Fruit fly (Drosophila melanogaster) whole organism, prepupa: Measurements from ENCODE around the gene CG42635.

ENCODE experiments used
- Blimp-1 ChIP-seq: fragments of 200-800 bp; sonication (Bioruptor generic); optimal IDR thresholded peaks from 3 replicates; lab custom pipeline; 2017; ENCODE audit warnings: missing biosample characterization, missing genetic modification characterization, mild to moderate bottlenecking, moderate library complexity, missing genetic modification reagents
- CG10631 ChIP-seq: fragments of 200-800 bp; sonication (Bioruptor generic); optimal IDR thresholded peaks from 2 replicates; lab custom pipeline; 2016; ENCODE audit warnings: missing biosample characterization, missing genetic modification characterization
- CG1621 ChIP-seq: fragments of 200-800 bp; sonication (Bioruptor generic); optimal IDR thresholded peaks from 3 replicates; lab custom pipeline; 2018; ENCODE audit warnings: missing biosample characterization, mild to moderate bottlenecking, missing genetic modification characterization
- CG16779 ChIP-seq: fragments of 200-800 bp; sonication (Bioruptor generic); optimal IDR thresholded peaks from 3 replicates; lab custom pipeline; 2017; ENCODE audit warnings: missing biosample characterization, mild to moderate bottlenecking, missing genetic modification characterization
- CG32006 ChIP-seq: fragments of 200-800 bp; sonication (Bioruptor generic); optimal IDR thresholded peaks from 3 replicates; lab custom pipeline; 2017; ENCODE audit warnings: missing biosample characterization, mild to moderate bottlenecking, missing genetic modification characterization
- CG34406 ChIP-seq: fragments of 200-800 bp; sonication (Bioruptor generic); optimal IDR thresholded peaks from 3 replicates; lab custom pipeline; 2016; ENCODE audit warnings: missing biosample characterization, missing genetic modification characterization
- CG3919 ChIP-seq: fragments of 200-800 bp; sonication (Bioruptor generic); optimal IDR thresholded peaks from 3 replicates; lab custom pipeline; 2016; ENCODE audit warnings: missing biosample characterization, missing genetic modification characterization
- CG6276 ChIP-seq: fragments of 200-800 bp; sonication (Bioruptor generic); optimal IDR thresholded peaks from 2 replicates; lab custom pipeline; 2017; ENCODE audit warnings: missing biosample characterization, mild to moderate bottlenecking, missing genetic modification characterization
- CG6808 ChIP-seq: fragments of 200-800 bp; sonication (Bioruptor generic); optimal IDR thresholded peaks from 3 replicates; lab custom pipeline; 2017; ENCODE audit warnings: missing biosample characterization, missing genetic modification characterization, mild to moderate bottlenecking, moderate library complexity, missing genetic modification reagents
- CG7368 ChIP-seq: fragments of 200-800 bp; sonication (Bioruptor generic); optimal IDR thresholded peaks from 3 replicates; lab custom pipeline; 2016; ENCODE audit warnings: missing biosample characterization, missing genetic modification characterization
- CG8319 ChIP-seq: fragments of 200-800 bp; sonication (Bioruptor generic); optimal IDR thresholded peaks from 3 replicates; lab custom pipeline; 2016; ENCODE audit warnings: missing biosample characterization, missing genetic modification characterization
- Ets21C ChIP-seq: fragments of 200-800 bp; sonication (Bioruptor generic); optimal IDR thresholded peaks from 3 replicates; lab custom pipeline; 2016; ENCODE audit warnings: missing biosample characterization, missing genetic modification characterization
- Ets96B ChIP-seq: fragments of 200-800 bp; optimal IDR thresholded peaks from 2 replicates; lab custom pipeline; 2019; ENCODE audit warnings: missing biosample characterization, mild to moderate bottlenecking, missing genetic modification characterization, moderate library complexity
- Hr4 ChIP-seq: fragments of 200-800 bp; sonication (Bioruptor generic); optimal IDR thresholded peaks from 3 replicates; lab custom pipeline; 2016; ENCODE audit warnings: missing biosample characterization, missing genetic modification characterization
- Lpt ChIP-seq: fragments of 200-800 bp; sonication (Bioruptor generic); optimal IDR thresholded peaks from 3 replicates; lab custom pipeline; 2016; ENCODE audit warnings: missing biosample characterization, missing genetic modification characterization
- Met ChIP-seq: fragments of 200-800 bp; sonication (Bioruptor generic); optimal IDR thresholded peaks from 3 replicates; lab custom pipeline; 2016; ENCODE audit warnings: missing biosample characterization, missing genetic modification characterization
- Smox ChIP-seq: fragments of 200-800 bp; sonication (Bioruptor generic); optimal IDR thresholded peaks from 3 replicates; lab custom pipeline; 2016; ENCODE audit warnings: missing biosample characterization, missing genetic modification characterization
- Sox102F ChIP-seq: fragments of 200-800 bp; sonication (Bioruptor generic); optimal IDR thresholded peaks from 2 replicates; lab custom pipeline; 2016; ENCODE audit warnings: missing biosample characterization, mild to moderate bottlenecking, missing genetic modification characterization
- achi ChIP-seq: fragments of 200-800 bp; sonication (Bioruptor generic); optimal IDR thresholded peaks from 3 replicates; lab custom pipeline; 2016; ENCODE audit warnings: missing biosample characterization, missing genetic modification characterization
- acj6 ChIP-seq: fragments of 200-800 bp; sonication (Bioruptor generic); optimal IDR thresholded peaks from 3 replicates; lab custom pipeline; 2016; ENCODE audit warnings: missing biosample characterization, missing genetic modification characterization
- cyc ChIP-seq: fragments of 200-800 bp; sonication (Bioruptor generic); optimal IDR thresholded peaks from 3 replicates; lab custom pipeline; 2016; ENCODE audit warnings: missing biosample characterization, missing genetic modification characterization
- dsx ChIP-seq: fragments of 200-800 bp; optimal IDR thresholded peaks from 3 replicates; lab custom pipeline; 2019; ENCODE audit warnings: missing biosample characterization, mild to moderate bottlenecking, missing genetic modification characterization, moderate library complexity; ENCODE audit not compliant: poor library complexity, severe bottlenecking
- fd59A ChIP-seq: fragments of 200-800 bp; sonication (Bioruptor generic); optimal IDR thresholded peaks from 2 replicates; lab custom pipeline; 2017; ENCODE audit warnings: missing biosample characterization, mild to moderate bottlenecking, missing genetic modification characterization, missing genetic modification reagents
- pdm3 ChIP-seq: fragments of 200-800 bp; sonication (Bioruptor generic); optimal IDR thresholded peaks from 3 replicates; lab custom pipeline; 2016; ENCODE audit warnings: missing biosample characterization, missing genetic modification characterization
- salr ChIP-seq, 2 experiments: fragments of 200-800 bp; sonication (Bioruptor generic); optimal IDR thresholded peaks; 3 replicates each; lab custom pipeline; 2016 to 2018; ENCODE audit warnings: missing biosample characterization in 2 of 2, missing genetic modification characterization in 2 of 2, mild to moderate bottlenecking in 1 of 2
- spab ChIP-seq: fragments of 200-800 bp; sonication (Bioruptor generic); optimal IDR thresholded peaks from 2 replicates; lab custom pipeline; 2017; ENCODE audit warnings: missing biosample characterization, mild to moderate bottlenecking, missing genetic modification characterization, missing genetic modification reagents
- ss ChIP-seq, 2 experiments: fragments of 200-800 bp; sonication (Bioruptor generic); optimal IDR thresholded peaks; 2 replicates in 1 of 2; 3 replicates in 1 of 2; lab custom pipeline; 2017 to 2018; ENCODE audit warnings: mild to moderate bottlenecking in 2 of 2, missing biosample characterization in 2 of 2, missing genetic modification characterization in 2 of 2, moderate library complexity in 1 of 2
- svp ChIP-seq: fragments of 200-800 bp; sonication (Bioruptor generic); peaks from one replicate; lab custom pipeline; 2016; ENCODE audit warnings: missing biosample characterization, missing genetic modification characterization
- topi ChIP-seq: fragments of 200-800 bp; sonication (Bioruptor generic); optimal IDR thresholded peaks from 3 replicates; lab custom pipeline; 2016; ENCODE audit warnings: missing biosample characterization, missing genetic modification characterization

The CG42635 gene

DNA sequence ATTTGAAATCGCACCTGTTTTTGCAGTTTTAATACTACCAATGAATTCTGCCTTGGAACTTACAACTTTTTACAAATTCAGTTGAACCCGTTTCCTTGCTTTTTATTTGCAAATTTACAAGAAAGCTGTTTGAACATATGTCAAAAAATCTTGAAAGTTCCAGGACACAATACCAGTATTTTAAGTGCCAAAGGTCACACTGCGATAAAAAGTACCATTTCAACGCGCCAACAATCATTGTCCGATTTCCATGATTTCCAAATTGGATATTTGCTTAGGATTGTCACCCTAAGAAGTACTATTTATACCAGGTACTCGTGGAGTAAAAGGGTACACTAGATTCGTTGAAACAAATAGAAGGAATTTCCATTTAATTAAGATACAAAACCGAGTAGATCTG lies 3.6 kb downstream of the CG42635 start, which contains the start of gene elfless:
Gene elfless, minus strand, starts transcription at position 101 of the 400 bp plus-strand sequence.
- TF ChIP-seq CG8319 (GFP tag; lab: Kevin White, UChicago): no peak
- TF ChIP-seq pdm3 (GFP tag; lab: Kevin White, UChicago): no peak
- TF ChIP-seq CG6276 (GFP tag; lab: Kevin White, UChicago): no peak
- no peak for TF ChIP-seq svp (GFP tag; lab: Kevin White, UChicago)

DNA sequence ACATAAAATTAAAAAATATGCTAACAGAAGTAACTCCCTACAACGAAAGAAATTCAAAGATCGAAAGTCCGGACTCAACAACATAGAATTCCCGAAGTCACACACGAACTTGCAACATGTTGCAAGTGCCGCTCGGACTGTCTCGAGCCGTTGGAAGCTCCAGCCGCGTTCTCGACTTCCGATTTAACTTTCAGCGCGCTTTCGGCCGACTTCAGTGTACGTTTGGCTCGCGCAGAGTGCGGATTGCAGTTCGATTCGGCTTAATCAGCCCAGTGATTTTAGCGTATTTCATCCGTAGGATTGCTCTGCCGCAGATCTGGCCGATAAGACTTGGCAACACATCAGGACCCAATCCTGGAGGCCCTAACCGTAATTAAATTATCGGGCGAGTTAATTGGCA lies 4.4 kb downstream of the CG42635 start, which contains the start of gene rdo:
Gene rdo, plus strand, starts transcription at position 213 of the 400 bp plus-strand sequence.
- no peak for TF ChIP-seq Sox102F (GFP tag; lab: Kevin White, UChicago)
- TF ChIP-seq CG16779: no peak
- TF ChIP-seq Lpt (GFP tag; lab: Kevin White, UChicago): no peak
- TF ChIP-seq CG10631: no peak
- TF ChIP-seq Smox (GFP tag; lab: Kevin White, UChicago): no peak
- no peak for TF ChIP-seq CG6808
- no peak for TF ChIP-seq Ets96B (tag; lab: Kevin White, UChicago)
- TF ChIP-seq ss (GFP tag; optimal IDR thresholded peaks at IDR 0.05; lab: Kevin White, UChicago): no peak
- no peak for TF ChIP-seq dsx (GFP tag; lab: Kevin White, UChicago)
- TF ChIP-seq Ets21C (GFP tag; lab: Kevin White, UChicago): no peak
- no peak for TF ChIP-seq achi (GFP tag; lab: Kevin White, UChicago)
- no peak for TF ChIP-seq topi (GFP tag; lab: Kevin White, UChicago)
- no peak for TF ChIP-seq svp (GFP tag; lab: Kevin White, UChicago)

DNA sequence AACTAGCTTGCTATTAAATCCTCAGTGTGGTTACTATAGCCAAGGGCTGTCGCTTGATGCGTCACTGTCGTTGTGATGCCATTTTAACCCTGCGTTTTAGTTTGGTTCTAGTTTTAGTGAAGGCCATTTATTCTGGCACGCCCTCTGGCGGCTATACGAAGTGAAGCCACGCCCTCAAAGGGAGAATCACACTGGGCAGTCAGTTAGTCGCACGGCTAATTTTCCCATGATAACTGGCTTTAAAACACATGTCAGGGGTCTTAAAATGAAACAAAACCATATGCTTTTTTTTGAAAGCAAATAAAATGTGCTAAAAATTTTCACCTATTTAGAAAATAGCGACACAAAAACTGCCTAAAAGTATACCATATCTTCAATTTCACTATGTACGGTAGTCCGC lies 25.0 kb downstream of the CG42635 start:
- TF ChIP-seq fd59A (GFP tag; lab: Kevin White, UChicago) (no peak), acj6 (GFP tag; lab: Kevin White, UChicago) (no peak), Ets96B (tag; lab: Kevin White, UChicago) (no peak), cyc (GFP tag; lab: Kevin White, UChicago) (no peak), CG34406 (GFP tag; lab: Kevin White, UChicago) (no peak), CG10631 (no peak), Met (GFP tag; lab: Kevin White, UChicago) (no peak), Blimp-1 (no peak), CG3919 (no peak), Ets21C (GFP tag; lab: Kevin White, UChicago) (no peak), CG7368 (GFP tag; lab: Kevin White, UChicago) (no peak), CG1621 (tag; lab: Kevin White, UChicago) (no peak), salr (GFP tag; optimal IDR thresholded peaks at IDR 0.05; lab: Kevin White, UChicago) (no peak), CG8319 (GFP tag; lab: Kevin White, UChicago) (no peak), CG32006 (GFP tag; lab: Kevin White, UChicago) (no peak), spab (GFP tag; lab: Kevin White, UChicago) (no peak), ss (GFP tag; optimal IDR thresholded peaks at IDR 0.05; lab: Kevin White, UChicago) (no peak), Hr4 (GFP tag; lab: Kevin White, UChicago) (no peak)
